Worm (Caenorhabditis elegans): Measurements from ENCODE around the gene F53C3.1.

ce11 chrII:3954018-3954417, 42.2 kb downstream of the F53C3.1 start:
- TF ChIP-seq ama-1 (optimal IDR thresholded peaks at IDR 0.05): no peak
- TF ChIP-seq nfya-1 (tag; optimal IDR thresholded peaks at IDR 0.05; ENCODE audit: insufficient read depth): no peak
- no peak for TF ChIP-seq R02D3.7 (tag; optimal IDR thresholded peaks at IDR 0.05)
- no peak for TF ChIP-seq lin-15B (tag; optimal IDR thresholded peaks at IDR 0.05)

All from whole organism, L3 larva.